Fruit fly (Drosophila melanogaster) whole organism, embryonic: Measurements from ENCODE around the gene CG31921.

Experiments
- Aef1 ChIP-seq: fragments of 200-800 bp; sonication (Bioruptor generic); IDR thresholded peaks from 3 replicates; pipeline ENCODE4 v1.3.6; 2022; ENCODE audit warnings: missing biosample characterization, missing genetic modification characterization
- Bdp1 ChIP-seq: fragments of 200-800 bp; sonication (Bioruptor generic); optimal IDR thresholded peaks from 3 replicates; lab custom pipeline; 2016; ENCODE audit warnings: missing biosample characterization, missing genetic modification characterization
- C15 ChIP-seq: fragments of 200-800 bp; sonication (Bioruptor generic); IDR thresholded peaks from 3 replicates; pipeline ENCODE4 v1.3.6; 2022; ENCODE audit warnings: missing biosample characterization, missing genetic modification characterization
- CG10959 ChIP-seq: fragments of 200-800 bp; sonication (Bioruptor generic); IDR thresholded peaks from 2 replicates; pipeline ENCODE4 v1.3.6; 2022; ENCODE audit warnings: missing biosample characterization, missing genetic modification characterization
- CG12071 ChIP-seq: fragments of 200-800 bp; sonication (Bioruptor generic); optimal IDR thresholded peaks from 3 replicates; lab custom pipeline; 2018; ENCODE audit warnings: missing biosample characterization, mild to moderate bottlenecking, missing genetic modification characterization
- CG12104 ChIP-seq: fragments of 200-800 bp; sonication (Bioruptor generic); optimal IDR thresholded peaks from 3 replicates; lab custom pipeline; 2016; ENCODE audit warnings: missing biosample characterization, missing genetic modification characterization
- CG12155 ChIP-seq: fragments of 200-800 bp; sonication (Bioruptor generic); optimal IDR thresholded peaks from 3 replicates; lab custom pipeline; 2016; ENCODE audit warnings: missing biosample characterization, missing genetic modification characterization
- CG15601 ChIP-seq: fragments of 200-800 bp; sonication (Bioruptor generic); optimal IDR thresholded peaks from 3 replicates; lab custom pipeline; 2019; ENCODE audit warnings: missing biosample characterization, mild to moderate bottlenecking, missing genetic modification characterization, moderate library complexity
- CG16813 ChIP-seq: fragments of 200-800 bp; sonication (Bioruptor generic); IDR thresholded peaks from 3 replicates; pipeline ENCODE4 v1.3.6; 2022; ENCODE audit warnings: missing biosample characterization, missing genetic modification characterization; ENCODE audit not compliant: partially characterized antibody
- CG16815 ChIP-seq: fragments of 200-800 bp; sonication (Bioruptor generic); optimal IDR thresholded peaks from 3 replicates; lab custom pipeline; 2017; ENCODE audit warnings: missing biosample characterization, mild to moderate bottlenecking, missing genetic modification characterization
- CG16863 ChIP-seq: fragments of 200-800 bp; sonication (Bioruptor generic); optimal IDR thresholded peaks from 3 replicates; lab custom pipeline; 2016; ENCODE audit warnings: missing biosample characterization, missing genetic modification characterization
- CG17328 ChIP-seq: fragments of 200-800 bp; sonication (Bioruptor generic); IDR thresholded peaks from 2 replicates; pipeline ENCODE4 v1.3.6; 2022; ENCODE audit warnings: missing biosample characterization, missing genetic modification characterization
- CG17568 ChIP-seq: fragments of 200-800 bp; sonication (Bioruptor generic); optimal IDR thresholded peaks from 2 replicates; lab custom pipeline; 2018; ENCODE audit warnings: missing biosample characterization, mild to moderate bottlenecking, missing genetic modification characterization, moderate library complexity
- CG17802 ChIP-seq: fragments of 200-800 bp; sonication (Bioruptor generic); optimal IDR thresholded peaks from 2 replicates; lab custom pipeline; 2018; ENCODE audit warnings: missing biosample characterization, mild to moderate bottlenecking, missing genetic modification characterization, moderate library complexity
- CG18262 ChIP-seq: fragments of 200-800 bp; optimal IDR thresholded peaks from 3 replicates; lab custom pipeline; 2019; ENCODE audit warnings: missing biosample characterization, mild to moderate bottlenecking, missing genetic modification characterization, moderate library complexity
- CG2116 ChIP-seq: fragments of 200-800 bp; sonication (Bioruptor generic); optimal IDR thresholded peaks from 3 replicates; lab custom pipeline; 2018; ENCODE audit warnings: missing biosample characterization, mild to moderate bottlenecking, missing genetic modification characterization
- CG2199 ChIP-seq: fragments of 200-800 bp; sonication (Bioruptor generic); IDR thresholded peaks from 3 replicates; pipeline ENCODE4 v1.3.6; 2022; ENCODE audit warnings: missing biosample characterization, missing genetic modification characterization
- CG31365 ChIP-seq: fragments of 200-800 bp; sonication (Bioruptor generic); optimal IDR thresholded peaks from 2 replicates; lab custom pipeline; 2018; ENCODE audit warnings: missing biosample characterization, mild to moderate bottlenecking, missing genetic modification characterization
- CG6272 ChIP-seq: fragments of 200-800 bp; sonication (Bioruptor generic); IDR thresholded peaks from 2 replicates; pipeline ENCODE4 v1.3.6; 2022; ENCODE audit warnings: missing biosample characterization, missing genetic modification characterization
- CG6791 ChIP-seq: fragments of 200-800 bp; sonication (Bioruptor generic); IDR thresholded peaks from 3 replicates; pipeline ENCODE4 v1.3.6; 2022; ENCODE audit warnings: missing biosample characterization, missing genetic modification characterization; ENCODE audit not compliant: partially characterized antibody
- Camta ChIP-seq: fragments of 200-800 bp; sonication (Bioruptor generic); optimal IDR thresholded peaks from 2 replicates; lab custom pipeline; 2016; ENCODE audit warnings: missing biosample characterization, missing genetic modification characterization
- D ChIP-seq, 2 experiments: fragments of 200-800 bp in 1 of 2; fragments of >200 bp in 1 of 2; sonication (Bioruptor generic) in 1 of 2; optimal IDR thresholded peaks; 2 replicates in 1 of 2; 3 replicates in 1 of 2; lab custom pipeline; 2017; ENCODE audit warnings: mild to moderate bottlenecking in 1 of 2, missing biosample characterization in 1 of 2, missing genetic modification characterization in 1 of 2, missing genetic modification reagents in 1 of 2
- D19B ChIP-seq: fragments of 200-800 bp; sonication (Bioruptor generic); optimal IDR thresholded peaks from 2 replicates; lab custom pipeline; 2017; ENCODE audit warnings: missing biosample characterization, mild to moderate bottlenecking, missing genetic modification characterization
- Deaf1 ChIP-seq: fragments of 200-800 bp; optimal IDR thresholded peaks from 3 replicates; lab custom pipeline; 2019; ENCODE audit warnings: missing biosample characterization, mild to moderate bottlenecking, missing genetic modification characterization, moderate library complexity
- Doc3 ChIP-seq: fragments of 200-800 bp; sonication (Bioruptor generic); IDR thresholded peaks from 3 replicates; pipeline ENCODE4 v1.3.6; 2022; ENCODE audit warnings: missing biosample characterization, missing genetic modification characterization; ENCODE audit not compliant: partially characterized antibody
- HLH54F ChIP-seq: fragments of 200-800 bp; sonication (Bioruptor generic); optimal IDR thresholded peaks from 3 replicates; lab custom pipeline; 2016; ENCODE audit warnings: missing biosample characterization, missing genetic modification characterization
- HLHmδ ChIP-seq: fragments of 200-800 bp; sonication (Bioruptor generic); optimal IDR thresholded peaks from 2 replicates; lab custom pipeline; 2018; ENCODE audit warnings: missing biosample characterization, mild to moderate bottlenecking, missing genetic modification characterization, moderate library complexity
- Hmx ChIP-seq: fragments of 200-800 bp; sonication (Bioruptor generic); optimal IDR thresholded peaks from 2 replicates; lab custom pipeline; 2016; ENCODE audit warnings: missing biosample characterization, missing genetic modification characterization
- Jarid2 ChIP-seq: fragments of 200-800 bp; sonication (Bioruptor generic); optimal IDR thresholded peaks from 3 replicates; lab custom pipeline; 2017; ENCODE audit warnings: mild to moderate bottlenecking, missing biosample characterization, missing genetic modification reagents, missing genetic modification characterization
- MBD-R2 ChIP-seq: fragments of 200-800 bp; sonication (Bioruptor generic); IDR thresholded peaks from 2 replicates; pipeline ENCODE4 v1.3.6; 2022; ENCODE audit warnings: missing biosample characterization, missing genetic modification characterization
- NC2α ChIP-seq: fragments of 200-800 bp; sonication (Bioruptor generic); optimal IDR thresholded peaks from 2 replicates; lab custom pipeline; 2016; ENCODE audit warnings: missing biosample characterization, missing genetic modification characterization
- NFAT ChIP-seq: fragments of 200-800 bp; sonication (Bioruptor generic); IDR thresholded peaks from 2 replicates; pipeline ENCODE4 v1.3.6; 2022; ENCODE audit warnings: missing biosample characterization, missing genetic modification characterization
- Nf-YC ChIP-seq: fragments of 200-800 bp; optimal IDR thresholded peaks from 3 replicates; lab custom pipeline; 2019; ENCODE audit warnings: missing biosample characterization, mild to moderate bottlenecking, missing genetic modification characterization, moderate library complexity
- Ptx1 ChIP-seq: fragments of 200-800 bp; sonication (Bioruptor generic); IDR thresholded peaks from 2 replicates; pipeline ENCODE4 v1.3.6; 2022; ENCODE audit warnings: missing biosample characterization, missing genetic modification characterization
- Tbp ChIP-seq: fragments of >200 bp; optimal IDR thresholded peaks from 2 replicates; lab custom pipeline; 2018; ENCODE audit warnings: missing biosample characterization, missing genetic modification characterization
- chn ChIP-seq: fragments of 200-800 bp; sonication (Bioruptor generic); optimal IDR thresholded peaks from 2 replicates; lab custom pipeline; 2016; ENCODE audit warnings: missing biosample characterization, missing genetic modification characterization
- dmrt11E ChIP-seq: fragments of 200-800 bp; sonication (Bioruptor generic); optimal IDR thresholded peaks from 3 replicates; lab custom pipeline; 2018; ENCODE audit warnings: missing biosample characterization, mild to moderate bottlenecking, missing genetic modification characterization, moderate library complexity
- ewg ChIP-seq: fragments of 200-800 bp; sonication (Bioruptor generic); optimal IDR thresholded peaks from 3 replicates; lab custom pipeline; 2017; ENCODE audit warnings: mild to moderate bottlenecking, missing biosample characterization, missing genetic modification reagents, missing genetic modification characterization
- ftz-f1 ChIP-seq: fragments of 200-800 bp; sonication (Bioruptor generic); optimal IDR thresholded peaks from 2 replicates; lab custom pipeline; 2016; ENCODE audit warnings: missing biosample characterization, missing genetic modification characterization
- gem ChIP-seq: fragments of 200-800 bp; sonication (Bioruptor generic); optimal IDR thresholded peaks from 2 replicates; lab custom pipeline; 2019; ENCODE audit warnings: missing biosample characterization, mild to moderate bottlenecking, missing genetic modification characterization, moderate library complexity
- jumu ChIP-seq: fragments of 200-800 bp; sonication (Bioruptor generic); optimal IDR thresholded peaks from 3 replicates; lab custom pipeline; 2016; ENCODE audit warnings: missing biosample characterization, missing genetic modification characterization
- nmo ChIP-seq: fragments of 200-800 bp; sonication (Bioruptor generic); optimal IDR thresholded peaks from 2 replicates; lab custom pipeline; 2018; ENCODE audit warnings: missing biosample characterization, mild to moderate bottlenecking, missing genetic modification characterization, moderate library complexity
- pum ChIP-seq: fragments of 200-800 bp; sonication (Bioruptor generic); optimal IDR thresholded peaks from 2 replicates; lab custom pipeline; 2016; ENCODE audit warnings: missing biosample characterization, missing genetic modification characterization
- rib ChIP-seq: fragments of 200-800 bp; sonication (Bioruptor generic); IDR thresholded peaks from 2 replicates; pipeline ENCODE4 v1.3.6; 2022; ENCODE audit warnings: missing biosample characterization, missing genetic modification characterization
- scrt ChIP-seq: fragments of 200-800 bp; sonication (Bioruptor generic); optimal IDR thresholded peaks from 2 replicates; lab custom pipeline; 2018; ENCODE audit warnings: missing biosample characterization, mild to moderate bottlenecking, missing genetic modification characterization, moderate library complexity
- sim ChIP-seq: fragments of 200-800 bp; sonication (Bioruptor generic); IDR thresholded peaks from 2 replicates; pipeline ENCODE4 v1.3.6; 2022; ENCODE audit warnings: missing biosample characterization, missing genetic modification characterization
- sisA ChIP-seq: fragments of 200-800 bp; sonication (Bioruptor generic); IDR thresholded peaks from 2 replicates; pipeline ENCODE4 v1.3.6; 2022; ENCODE audit warnings: missing biosample characterization, missing genetic modification characterization
- toy ChIP-seq: fragments of 200-800 bp; sonication (Bioruptor generic); IDR thresholded peaks from 2 replicates; pipeline ENCODE4 v1.3.6; 2022; ENCODE audit warnings: missing biosample characterization, missing genetic modification characterization
- ttk ChIP-seq: fragments of 200-800 bp; sonication (Bioruptor generic); IDR thresholded peaks from 2 replicates; pipeline ENCODE4 v2.1.2; 2022; ENCODE audit warnings: missing biosample characterization, missing genetic modification characterization
- wdn ChIP-seq: fragments of 200-800 bp; sonication (Bioruptor generic); IDR thresholded peaks from 2 replicates; pipeline ENCODE4 v1.3.6; 2022; ENCODE audit warnings: missing biosample characterization, missing genetic modification characterization

The CG31921 gene

dm6 chr2L:285596-286023 lies 46.5 kb downstream of the CG31921 start (continued):
- no peak for TF ChIP-seq toy
- TF ChIP-seq ttk (GFP tag; lab: Robert Waterston, UW): peak; percentile 79
- TF ChIP-seq Aef1: no peak
- TF ChIP-seq CG15601 (tag; lab: Kevin White, UChicago): peak; percentile 46
- peak; percentile 77; the same call in 1 of the 2 replicates for TF ChIP-seq MBD-R2 (GFP tag; lab: Robert Waterston, UW)
- TF ChIP-seq rib (GFP tag; lab: Robert Waterston, UW): no peak
- TF ChIP-seq Jarid2 (GFP tag; lab: Kevin White, UChicago): peak; percentile 92
- TF ChIP-seq CG12155 (GFP tag; lab: Kevin White, UChicago): peak; percentile 34
- TF ChIP-seq CG18262: peak; percentile 38
- no peak for TF ChIP-seq Tbp (GFP tag; lab: Kevin White, UChicago)
- peak; percentile 53 for TF ChIP-seq Nf-YC (tag; lab: Kevin White, UChicago)
- peak; percentile 25 for TF ChIP-seq CG17802
- peak; percentile 91 for TF ChIP-seq CG31365 (tag; lab: Kevin White, UChicago)
- TF ChIP-seq pum (GFP tag; lab: Kevin White, UChicago): peak; percentile 12
- TF ChIP-seq HLHmδ (GFP tag; lab: Kevin White, UChicago): peak; percentile 92
- TF ChIP-seq CG17328 (GFP tag; lab: Robert Waterston, UW): 0 out of 2 replicates have a peak, but pooled peaks have one; percentile 35
- TF ChIP-seq Deaf1 (tag; lab: Kevin White, UChicago): peak; percentile 70
- peak; percentile 57; the same call in 1 of the 3 replicates for TF ChIP-seq CG6791 (GFP tag; lab: Robert Waterston, UW)
- peak; percentile 38 for TF ChIP-seq Bdp1 (GFP tag; lab: Kevin White, UChicago)
- TF ChIP-seq gem: peak; percentile 72
- TF ChIP-seq C15: no peak
- TF ChIP-seq D19B (GFP tag; lab: Kevin White, UChicago): no peak
- TF ChIP-seq dmrt11E (tag; lab: Kevin White, UChicago): peak; percentile 18
- peak; percentile 13 for TF ChIP-seq jumu (GFP tag; lab: Kevin White, UChicago)
- no peak for TF ChIP-seq CG10959 (GFP tag; lab: Robert Waterston, UW)
- TF ChIP-seq Camta (GFP tag; lab: Kevin White, UChicago): no peak
- TF ChIP-seq sim (GFP tag; lab: Robert Waterston, UW): no peak; the same call in 1 of the 2 replicates
- no peak for TF ChIP-seq CG6272 (GFP tag; lab: Robert Waterston, UW)
- peak; percentile 2 for TF ChIP-seq HLH54F (GFP tag; lab: Kevin White, UChicago)
- TF ChIP-seq CG16813: no peak
- peak; percentile 19 for TF ChIP-seq ewg (GFP tag; lab: Kevin White, UChicago)
- peak; percentile 45; the same call in 1 of the 2 replicates for TF ChIP-seq Ptx1
- peak; percentile 16 for TF ChIP-seq CG17568 (GFP tag; lab: Kevin White, UChicago)
- no peak for TF ChIP-seq Doc3
- TF ChIP-seq CG12071 (GFP tag; lab: Kevin White, UChicago): peak; percentile 43
- no peak for TF ChIP-seq sisA (GFP tag; lab: Robert Waterston, UW)
- peak; percentile 71 for TF ChIP-seq CG2116 (GFP tag; lab: Kevin White, UChicago)
- TF ChIP-seq wdn (GFP tag; lab: Robert Waterston, UW): 0 out of 2 replicates have a peak, but pooled peaks have one; percentile 27
- TF ChIP-seq CG16863 (GFP tag; lab: Kevin White, UChicago): peak; percentile 34
- TF ChIP-seq CG16815 (GFP tag; lab: Kevin White, UChicago): no peak
- peak; percentile 39 for TF ChIP-seq scrt (GFP tag; lab: Kevin White, UChicago)
- TF ChIP-seq D (optimal IDR thresholded peaks at IDR 0.05; lab: Kevin White, UChicago): no peak
- peak; percentile 12 for TF ChIP-seq D (GFP tag; optimal IDR thresholded peaks at IDR 0.05; lab: Kevin White, UChicago)
- TF ChIP-seq NFAT: peak; percentile 50; the same call in 1 of the 2 replicates
- peak; percentile 81 for TF ChIP-seq chn (GFP tag; lab: Kevin White, UChicago)
- TF ChIP-seq NC2α (GFP tag; lab: Kevin White, UChicago): peak; percentile 5
- 0 out of 3 replicates have a peak, but pooled peaks have one; percentile 18 for TF ChIP-seq CG2199 (GFP tag; lab: Robert Waterston, UW)
- TF ChIP-seq nmo (GFP tag; lab: Kevin White, UChicago): peak; percentile 46
- peak; percentile 64 for TF ChIP-seq ftz-f1 (GFP tag; lab: Kevin White, UChicago)
- no peak for TF ChIP-seq CG12104 (GFP tag; lab: Kevin White, UChicago)
- peak; percentile 59 for TF ChIP-seq Hmx (GFP tag; lab: Kevin White, UChicago)
